Fruit fly (Drosophila melanogaster) whole organism, prepupa: ENCODE results near the gene Cks85A.

ENCODE experiments used
- Blimp-1 ChIP-seq: fragments of 200-800 bp; sonication (Bioruptor generic); optimal IDR thresholded peaks from 3 replicates; lab custom pipeline; 2017; ENCODE audit warnings: missing biosample characterization, missing genetic modification characterization, mild to moderate bottlenecking, moderate library complexity, missing genetic modification reagents
- CG10631 ChIP-seq: fragments of 200-800 bp; sonication (Bioruptor generic); optimal IDR thresholded peaks from 2 replicates; lab custom pipeline; 2016; ENCODE audit warnings: missing biosample characterization, missing genetic modification characterization
- CG10669 ChIP-seq: fragments of 200-800 bp; sonication (Bioruptor generic); optimal IDR thresholded peaks from 3 replicates; lab custom pipeline; 2018; ENCODE audit warnings: missing biosample characterization, mild to moderate bottlenecking, missing genetic modification characterization, moderate library complexity
- CG11902 ChIP-seq: fragments of 200-800 bp; sonication (Bioruptor generic); optimal IDR thresholded peaks from 3 replicates; lab custom pipeline; 2016; ENCODE audit warnings: missing biosample characterization, missing genetic modification characterization
- CG15336 ChIP-seq: fragments of 200-800 bp; sonication (Bioruptor generic); IDR thresholded peaks from 2 replicates; pipeline ENCODE4 v1.3.6; 2022; ENCODE audit warnings: missing biosample characterization, missing genetic modification characterization
- CG31627 ChIP-seq: fragments of 200-800 bp; sonication (Bioruptor generic); optimal IDR thresholded peaks from 3 replicates; lab custom pipeline; 2016; ENCODE audit warnings: missing biosample characterization, missing genetic modification characterization
- CG34406 ChIP-seq: fragments of 200-800 bp; sonication (Bioruptor generic); optimal IDR thresholded peaks from 3 replicates; lab custom pipeline; 2016; ENCODE audit warnings: missing biosample characterization, missing genetic modification characterization
- CG4318 ChIP-seq: fragments of 200-800 bp; sonication (Bioruptor generic); optimal IDR thresholded peaks from 3 replicates; lab custom pipeline; 2017; ENCODE audit warnings: missing biosample characterization, mild to moderate bottlenecking, missing genetic modification characterization
- CG6163 ChIP-seq: fragments of 200-800 bp; sonication (Bioruptor generic); IDR thresholded peaks from 3 replicates; pipeline ENCODE4 v1.3.6; 2022; ENCODE audit warnings: missing biosample characterization, missing genetic modification characterization
- CG6276 ChIP-seq: fragments of 200-800 bp; sonication (Bioruptor generic); optimal IDR thresholded peaks from 2 replicates; lab custom pipeline; 2017; ENCODE audit warnings: missing biosample characterization, mild to moderate bottlenecking, missing genetic modification characterization
- CG6808 ChIP-seq: fragments of 200-800 bp; sonication (Bioruptor generic); optimal IDR thresholded peaks from 3 replicates; lab custom pipeline; 2017; ENCODE audit warnings: missing biosample characterization, missing genetic modification characterization, mild to moderate bottlenecking, moderate library complexity, missing genetic modification reagents
- CG6854 ChIP-seq: fragments of 200-800 bp; sonication (Bioruptor generic); optimal IDR thresholded peaks from 2 replicates; lab custom pipeline; 2017; ENCODE audit warnings: missing biosample characterization, mild to moderate bottlenecking, missing genetic modification characterization
- CG7368 ChIP-seq: fragments of 200-800 bp; sonication (Bioruptor generic); optimal IDR thresholded peaks from 3 replicates; lab custom pipeline; 2016; ENCODE audit warnings: missing biosample characterization, missing genetic modification characterization
- CG8119 ChIP-seq: fragments of 200-800 bp; sonication (Bioruptor generic); IDR thresholded peaks from 3 replicates; pipeline ENCODE4 v1.3.6; 2022; ENCODE audit warnings: missing biosample characterization, missing genetic modification characterization
- CG8632 ChIP-seq: fragments of 200-800 bp; sonication (Bioruptor generic); optimal IDR thresholded peaks from 3 replicates; lab custom pipeline; 2016; ENCODE audit warnings: missing biosample characterization, missing genetic modification characterization
- CG9139 ChIP-seq: fragments of 200-800 bp; sonication (Bioruptor generic); optimal IDR thresholded peaks from 3 replicates; lab custom pipeline; 2017; ENCODE audit warnings: missing biosample characterization, mild to moderate bottlenecking, missing genetic modification characterization
- Eip75B ChIP-seq: fragments of 200-800 bp; sonication (Bioruptor generic); optimal IDR thresholded peaks from 3 replicates; lab custom pipeline; 2016; ENCODE audit warnings: missing biosample characterization, missing genetic modification characterization
- Eip78C ChIP-seq: fragments of 200-800 bp; sonication (Bioruptor generic); peaks from one replicate; lab custom pipeline; 2016; ENCODE audit warnings: missing biosample characterization, missing genetic modification characterization
- Eip93F ChIP-seq: fragments of 200-800 bp; sonication (Bioruptor generic); optimal IDR thresholded peaks from 2 replicates; lab custom pipeline; 2016; ENCODE audit warnings: missing biosample characterization, mild to moderate bottlenecking, missing genetic modification characterization
- Gug ChIP-seq: fragments of 200-800 bp; sonication (Bioruptor generic); IDR thresholded peaks from 2 replicates; pipeline ENCODE4 v1.3.6; 2022; ENCODE audit warnings: missing biosample characterization, missing genetic modification characterization
- Hr38 ChIP-seq: sonication (Bioruptor generic); optimal IDR thresholded peaks from 2 replicates; lab custom pipeline; 2016; ENCODE audit warnings: missing biosample characterization, missing genetic modification characterization
- Hr39 ChIP-seq: fragments of 200-800 bp; sonication (Bioruptor generic); optimal IDR thresholded peaks from 2 replicates; lab custom pipeline; 2016; ENCODE audit warnings: missing biosample characterization, missing genetic modification characterization
- Hr4 ChIP-seq: fragments of 200-800 bp; sonication (Bioruptor generic); optimal IDR thresholded peaks from 3 replicates; lab custom pipeline; 2016; ENCODE audit warnings: missing biosample characterization, missing genetic modification characterization
- Met ChIP-seq: fragments of 200-800 bp; sonication (Bioruptor generic); optimal IDR thresholded peaks from 3 replicates; lab custom pipeline; 2016; ENCODE audit warnings: missing biosample characterization, missing genetic modification characterization
- Smox ChIP-seq: fragments of 200-800 bp; sonication (Bioruptor generic); optimal IDR thresholded peaks from 3 replicates; lab custom pipeline; 2016; ENCODE audit warnings: missing biosample characterization, missing genetic modification characterization
- Sox102F ChIP-seq: fragments of 200-800 bp; sonication (Bioruptor generic); optimal IDR thresholded peaks from 2 replicates; lab custom pipeline; 2016; ENCODE audit warnings: missing biosample characterization, mild to moderate bottlenecking, missing genetic modification characterization
- Sox14 ChIP-seq: fragments of 200-800 bp; sonication (Bioruptor generic); optimal IDR thresholded peaks from 3 replicates; lab custom pipeline; 2016; ENCODE audit warnings: missing biosample characterization, missing genetic modification characterization
- acj6 ChIP-seq: fragments of 200-800 bp; sonication (Bioruptor generic); optimal IDR thresholded peaks from 3 replicates; lab custom pipeline; 2016; ENCODE audit warnings: missing biosample characterization, missing genetic modification characterization
- cyc ChIP-seq: fragments of 200-800 bp; sonication (Bioruptor generic); optimal IDR thresholded peaks from 3 replicates; lab custom pipeline; 2016; ENCODE audit warnings: missing biosample characterization, missing genetic modification characterization
- dac ChIP-seq: fragments of 200-800 bp; sonication (Bioruptor generic); optimal IDR thresholded peaks from 2 replicates; lab custom pipeline; 2017; ENCODE audit warnings: missing biosample characterization, mild to moderate bottlenecking, missing genetic modification characterization
- dsx ChIP-seq: fragments of 200-800 bp; optimal IDR thresholded peaks from 3 replicates; lab custom pipeline; 2019; ENCODE audit warnings: missing biosample characterization, mild to moderate bottlenecking, missing genetic modification characterization, moderate library complexity; ENCODE audit not compliant: poor library complexity, severe bottlenecking
- eg ChIP-seq: fragments of 200-800 bp; sonication (Bioruptor generic); IDR thresholded peaks from 3 replicates; pipeline ENCODE4 v1.3.6; 2022; ENCODE audit warnings: missing biosample characterization, missing genetic modification characterization
- esn ChIP-seq: fragments of 200-800 bp; sonication (Bioruptor generic); optimal IDR thresholded peaks from 2 replicates; lab custom pipeline; 2016; ENCODE audit warnings: missing biosample characterization, mild to moderate bottlenecking, missing genetic modification characterization, moderate library complexity
- fd59A ChIP-seq: fragments of 200-800 bp; sonication (Bioruptor generic); optimal IDR thresholded peaks from 2 replicates; lab custom pipeline; 2017; ENCODE audit warnings: missing biosample characterization, mild to moderate bottlenecking, missing genetic modification characterization, missing genetic modification reagents
- fkh ChIP-seq: fragments of 200-800 bp; sonication (Bioruptor generic); optimal IDR thresholded peaks from 3 replicates; lab custom pipeline; 2017; ENCODE audit warnings: missing biosample characterization, mild to moderate bottlenecking, missing genetic modification characterization, moderate library complexity
- net ChIP-seq: fragments of 200-800 bp; sonication (Bioruptor generic); optimal IDR thresholded peaks from 3 replicates; lab custom pipeline; 2016; ENCODE audit warnings: missing biosample characterization, missing genetic modification characterization
- pdm3 ChIP-seq: fragments of 200-800 bp; sonication (Bioruptor generic); optimal IDR thresholded peaks from 3 replicates; lab custom pipeline; 2016; ENCODE audit warnings: missing biosample characterization, missing genetic modification characterization
- ss ChIP-seq, 2 experiments: fragments of 200-800 bp; sonication (Bioruptor generic); optimal IDR thresholded peaks; 2 replicates in 1 of 2; 3 replicates in 1 of 2; lab custom pipeline; 2017 to 2018; ENCODE audit warnings: mild to moderate bottlenecking in 2 of 2, missing biosample characterization in 2 of 2, missing genetic modification characterization in 2 of 2, moderate library complexity in 1 of 2
- topi ChIP-seq: fragments of 200-800 bp; sonication (Bioruptor generic); optimal IDR thresholded peaks from 3 replicates; lab custom pipeline; 2016; ENCODE audit warnings: missing biosample characterization, missing genetic modification characterization
- vri ChIP-seq: fragments of 200-800 bp; sonication (Bioruptor generic); optimal IDR thresholded peaks from 3 replicates; lab custom pipeline; 2016; ENCODE audit warnings: missing biosample characterization, mild to moderate bottlenecking, missing genetic modification characterization

Gene Cks85A

dm6 chr3R:8718898-8719297, 642 bp upstream of the Cks85A start, which contains the start of gene CG11760:
TSS of gene CG11760 (plus strand) at chr3R:8719198.
- no peak for TF ChIP-seq CG10631
- TF ChIP-seq Smox: no peak
- TF ChIP-seq CG8632 (GFP tag; lab: Kevin White, UChicago): no peak
- TF ChIP-seq CG6163 (GFP tag; lab: Robert Waterston, UW): no peak
- no peak for TF ChIP-seq dsx (GFP tag; lab: Kevin White, UChicago)
- no peak for TF ChIP-seq CG11902 (GFP tag; lab: Kevin White, UChicago)
- no peak for TF ChIP-seq eg (GFP tag; lab: Robert Waterston, UW)
- no peak for TF ChIP-seq Met
- TF ChIP-seq pdm3: no peak
- TF ChIP-seq CG4318 (GFP tag; lab: Kevin White, UChicago): no peak
- no peak for TF ChIP-seq Gug
- no peak for TF ChIP-seq Eip93F (GFP tag; lab: Kevin White, UChicago)
- TF ChIP-seq topi (GFP tag; lab: Kevin White, UChicago): no peak
- no peak for TF ChIP-seq CG8119

DNA sequence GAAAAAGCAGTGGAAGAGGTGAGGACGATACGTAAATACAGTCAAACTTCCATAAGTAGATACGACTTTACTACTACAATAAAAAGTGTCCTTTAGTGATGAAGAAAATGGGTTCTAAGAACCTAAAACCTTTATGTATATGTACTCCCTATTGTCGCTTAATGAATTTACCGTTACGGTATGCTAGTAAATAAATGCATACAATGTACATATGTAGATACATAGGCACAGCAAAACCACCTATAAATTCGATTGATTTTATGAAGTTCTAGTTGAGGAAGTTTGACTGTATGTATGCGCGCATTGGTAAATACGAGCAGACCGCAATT, 1.7 kb downstream of the Cks85A start:
- TF ChIP-seq esn (peak; percentile 49), acj6 (GFP tag; lab: Kevin White, UChicago) (peak; percentile 10), CG9139 (GFP tag; lab: Kevin White, UChicago) (no peak), cyc (no peak), CG15336 (GFP tag; lab: Robert Waterston, UW) (peak; percentile 48; the same call in 1 of the 2 replicates), Hr4 (no peak), Eip78C (GFP tag; lab: Kevin White, UChicago) (peak; percentile 43), CG31627 (peak; percentile 50), eg (GFP tag; lab: Robert Waterston, UW) (peak; percentile 54; the same call in 1 of the 3 replicates), CG34406 (GFP tag; lab: Kevin White, UChicago) (peak; percentile 15), CG8119 (peak; percentile 44; the same call in 1 of the 3 replicates), Sox14 (GFP tag; lab: Kevin White, UChicago) (no peak), CG6163 (GFP tag; lab: Robert Waterston, UW) (0 out of 3 replicates have a peak, but pooled peaks have one; percentile 11)

dm6 chr3R:8715851-8716550, 2.3 kb downstream of the Cks85A start, which contains the start of gene TMEM216:
TSS of gene TMEM216 (plus strand) at chr3R:8716243.
- TF ChIP-seq ss (GFP tag; optimal IDR thresholded peaks at IDR 0.05; lab: Kevin White, UChicago) (peak in 1 of 2 experiments; percentile 61), fd59A (GFP tag; lab: Kevin White, UChicago) (no peak), Blimp-1 (GFP tag; lab: Kevin White, UChicago) (no peak), CG7368 (GFP tag; lab: Kevin White, UChicago) (no peak), Sox14 (GFP tag; lab: Kevin White, UChicago) (peak; percentile 20), vri (GFP tag; lab: Kevin White, UChicago) (peak; percentile 65), Met (no peak), cyc (no peak), fkh (GFP tag; lab: Kevin White, UChicago) (peak; percentile 9), CG8632 (GFP tag; lab: Kevin White, UChicago) (no peak), CG6854 (GFP tag; lab: Kevin White, UChicago) (peak; percentile 27), CG6163 (GFP tag; lab: Robert Waterston, UW) (no peak), Gug (no peak), Hr39 (GFP tag; lab: Kevin White, UChicago) (no peak), dac (GFP tag; lab: Kevin White, UChicago) (no peak), Eip75B (GFP tag; lab: Kevin White, UChicago) (peak; percentile 23), CG6276 (GFP tag; lab: Kevin White, UChicago) (peak; percentile 66), Eip78C (GFP tag; lab: Kevin White, UChicago) (peak; percentile 69), CG11902 (GFP tag; lab: Kevin White, UChicago) (no peak), net (GFP tag; lab: Kevin White, UChicago) (peak; percentile 7), CG31627 (no peak), Sox102F (no peak), Hr38 (GFP tag; lab: Kevin White, UChicago) (no peak), CG6808 (peak; percentile 37), CG4318 (GFP tag; lab: Kevin White, UChicago) (no peak), dsx (GFP tag; lab: Kevin White, UChicago) (no peak), Smox (no peak), CG10631 (no peak), CG10669 (GFP tag; lab: Kevin White, UChicago) (no peak)
- TF ChIP-seq, all 60 proteins: peak for 10
